Worm (Caenorhabditis elegans) whole organism, L1 larva: ENCODE results near the gene R02D3.8.
A peak's percentile ranks its signal among the peaks of the same experiment; 100 is the strongest.

Experiments used
- C04F5.9 ChIP-seq: sonication (generic microtip); optimal IDR thresholded peaks from 2 replicates; lab custom pipeline; 2016; ENCODE audit warnings: missing genetic modification characterization, missing compliant biosample characterization
- F16B12.6 ChIP-seq: fragments of 150-350 bp; optimal IDR thresholded peaks from 2 replicates; lab custom pipeline; 2014; ENCODE audit warnings: missing biosample characterization, missing genetic modification characterization
- Y116A8C.19 ChIP-seq: sonication (generic microtip); optimal IDR thresholded peaks from 2 replicates; lab custom pipeline; 2016; ENCODE audit warnings: missing compliant biosample characterization, missing genetic modification characterization, borderline replicate concordance
- alr-1 ChIP-seq: fragments of 200-800 bp; sonication (Bioruptor generic); optimal IDR thresholded peaks from 2 replicates; lab custom pipeline; 2018; ENCODE audit warnings: borderline replicate concordance, mild to moderate bottlenecking, missing genetic modification characterization, missing compliant biosample characterization
- aly-2 ChIP-seq: fragments of 150-350 bp; optimal IDR thresholded peaks from 2 replicates; lab custom pipeline; 2014; ENCODE audit warnings: missing biosample characterization, missing genetic modification characterization
- ama-1 ChIP-seq: fragments of 150-350 bp; optimal IDR thresholded peaks from 2 replicates; lab custom pipeline; 2014
- ceh-63 ChIP-seq: fragments of 200-800 bp; sonication (Bioruptor generic); optimal IDR thresholded peaks from 2 replicates; lab custom pipeline; 2018; ENCODE audit warnings: mild to moderate bottlenecking, missing genetic modification characterization, missing compliant biosample characterization
- ceh-88 ChIP-seq: fragments of 200-800 bp; sonication (Bioruptor generic); IDR thresholded peaks from 2 replicates; pipeline ENCODE4 v1.3.6; 2022; ENCODE audit warnings: missing genetic modification characterization, missing compliant biosample characterization
- ceh-90 ChIP-seq: sonication (generic microtip); optimal IDR thresholded peaks from 2 replicates; lab custom pipeline; 2016; ENCODE audit warnings: missing genetic modification characterization, missing compliant biosample characterization
- dpl-1 ChIP-seq, 3 experiments: fragments of 150-350 bp in 2 of 3; sonication (generic microtip) in 1 of 3; optimal IDR thresholded peaks; 2 replicates each; lab custom pipeline; 2014 to 2017; ENCODE audit warnings: missing biosample characterization in 3 of 3, missing genetic modification characterization in 3 of 3, missing genetic modification reagents in 3 of 3
- dsc-1 ChIP-seq: sonication (generic microtip); optimal IDR thresholded peaks from 2 replicates; lab custom pipeline; 2016; ENCODE audit warnings: mild to moderate bottlenecking, missing genetic modification characterization, missing compliant biosample characterization
- efl-3 ChIP-seq: fragments of 200-800 bp; sonication (Bioruptor generic); optimal IDR thresholded peaks from 2 replicates; lab custom pipeline; 2018; ENCODE audit warnings: mild to moderate bottlenecking, missing genetic modification characterization, missing compliant biosample characterization
- egl-13 ChIP-seq: sonication (generic microtip); optimal IDR thresholded peaks from 2 replicates; lab custom pipeline; 2016; ENCODE audit warnings: missing genotype, missing genetic modification reagents, missing genetic modification characterization, missing compliant biosample characterization
- egl-27 ChIP-seq, 2 experiments: fragments of 150-350 bp in 1 of 2; sonication (generic microtip); optimal IDR thresholded peaks; 3 replicates each; lab custom pipeline; 2017 to 2018; ENCODE audit warnings: missing biosample characterization in 2 of 2, missing genetic modification characterization in 2 of 2, missing genetic modification reagents in 2 of 2
- elt-3 ChIP-seq, 6 experiments: fragments of 150-350 bp in 1 of 6; sonication (generic microtip); optimal IDR thresholded peaks; 2 replicates each; lab custom pipeline; 2017 to 2018; ENCODE audit warnings: missing biosample characterization in 6 of 6, missing genetic modification characterization in 6 of 6, inconsistent platforms in 1 of 6
- ets-5 ChIP-seq: fragments of 200-800 bp; sonication (Bioruptor generic); IDR thresholded peaks from 2 replicates; pipeline ENCODE4 v1.3.6; 2022; ENCODE audit warnings: missing genetic modification characterization, missing compliant biosample characterization
- fkh-10 ChIP-seq: sonication (generic microtip); optimal IDR thresholded peaks from 2 replicates; lab custom pipeline; 2017; ENCODE audit warnings: missing biosample characterization, missing genetic modification reagents, missing genetic modification characterization
- fkh-4 ChIP-seq: sonication (generic microtip); optimal IDR thresholded peaks from 2 replicates; lab custom pipeline; 2016; ENCODE audit warnings: missing compliant biosample characterization, missing genetic modification characterization, borderline replicate concordance
- fkh-8 ChIP-seq: sonication (generic microtip); optimal IDR thresholded peaks from 2 replicates; lab custom pipeline; 2016; ENCODE audit warnings: mild to moderate bottlenecking, missing genetic modification characterization, missing compliant biosample characterization
- grh-1 ChIP-seq: fragments of 200-800 bp; sonication (Bioruptor generic); IDR thresholded peaks from 2 replicates; pipeline ENCODE4 v1.3.6; 2022; ENCODE audit warnings: missing genetic modification reagents, missing genetic modification characterization, missing compliant biosample characterization
- hlh-17 ChIP-seq: fragments of 200-800 bp; sonication (Bioruptor generic); optimal IDR thresholded peaks from 2 replicates; lab custom pipeline; 2018; ENCODE audit warnings: missing genetic modification characterization, mild to moderate bottlenecking, missing compliant biosample characterization, moderate library complexity, borderline replicate concordance
- hlh-4 ChIP-seq: sonication (generic microtip); optimal IDR thresholded peaks from 2 replicates; lab custom pipeline; 2016; ENCODE audit warnings: mild to moderate bottlenecking, missing genetic modification characterization, missing compliant biosample characterization
- hpl-2 ChIP-seq: fragments of 150-350 bp; optimal IDR thresholded peaks from 2 replicates; lab custom pipeline; 2014; ENCODE audit warnings: missing biosample characterization, missing genetic modification reagents, missing genetic modification characterization
- irx-1 ChIP-seq: sonication (generic microtip); optimal IDR thresholded peaks from 2 replicates; lab custom pipeline; 2016; ENCODE audit warnings: missing genetic modification characterization, missing compliant biosample characterization
- jun-1 ChIP-seq: fragments of 150-350 bp; optimal IDR thresholded peaks from 2 replicates; lab custom pipeline; 2014; ENCODE audit warnings: missing biosample characterization, missing genetic modification reagents, missing genetic modification characterization
- lin-13 ChIP-seq: fragments of 150-350 bp; optimal IDR thresholded peaks from 2 replicates; lab custom pipeline; 2014; ENCODE audit warnings: missing biosample characterization, missing genetic modification reagents, missing genetic modification characterization
- lin-14 ChIP-seq: fragments of 200-800 bp; sonication (Bioruptor generic); optimal IDR thresholded peaks from 2 replicates; lab custom pipeline; 2018; ENCODE audit warnings: mild to moderate bottlenecking, missing genetic modification characterization, moderate library complexity, missing compliant biosample characterization
- lir-3 ChIP-seq: sonication (generic microtip); optimal IDR thresholded peaks from 2 replicates; lab custom pipeline; 2016; ENCODE audit warnings: mild to moderate bottlenecking, missing genetic modification characterization, moderate library complexity, missing compliant biosample characterization; ENCODE audit not compliant: poor library complexity
- lsy-2 ChIP-seq, 2 experiments: fragments of 150-350 bp; optimal IDR thresholded peaks; 2 replicates each; lab custom pipeline; 2014; ENCODE audit warnings: missing biosample characterization in 2 of 2, missing genetic modification characterization in 2 of 2
- mef-2 ChIP-seq: fragments of 150-350 bp; optimal IDR thresholded peaks from 2 replicates; lab custom pipeline; 2014; ENCODE audit warnings: missing biosample characterization, missing genetic modification characterization
- nhr-11 ChIP-seq: fragments of 150-350 bp; optimal IDR thresholded peaks from 2 replicates; lab custom pipeline; 2014; ENCODE audit warnings: missing biosample characterization, missing genetic modification characterization
- nhr-19 ChIP-seq: fragments of 200-800 bp; sonication (Bioruptor generic); conservative IDR thresholded peaks from 2 replicates; pipeline ENCODE4 v1.3.6; 2022; ENCODE audit warnings: missing genetic modification characterization, missing compliant biosample characterization
- nhr-20 ChIP-seq: sonication (generic microtip); optimal IDR thresholded peaks from 2 replicates; lab custom pipeline; 2016; ENCODE audit warnings: mild to moderate bottlenecking, missing genetic modification characterization, missing compliant biosample characterization
- nhr-28 ChIP-seq: fragments of 150-350 bp; optimal IDR thresholded peaks from 2 replicates; lab custom pipeline; 2014; ENCODE audit warnings: missing biosample characterization, missing genetic modification characterization
- nhr-77 ChIP-seq: fragments of 150-350 bp; optimal IDR thresholded peaks from 2 replicates; lab custom pipeline; 2014; ENCODE audit warnings: missing biosample characterization, missing genetic modification characterization
- nhr-90 ChIP-seq: sonication (generic microtip); optimal IDR thresholded peaks from 2 replicates; lab custom pipeline; 2016; ENCODE audit warnings: mild to moderate bottlenecking, missing genetic modification characterization, missing compliant biosample characterization; ENCODE audit not compliant: poor library complexity
- pax-3 ChIP-seq: fragments of 200-800 bp; sonication (Bioruptor generic); optimal IDR thresholded peaks from 2 replicates; lab custom pipeline; 2018; ENCODE audit warnings: mild to moderate bottlenecking, missing genetic modification characterization, moderate library complexity, missing compliant biosample characterization
- pqm-1 ChIP-seq: sonication (generic microtip); optimal IDR thresholded peaks from 3 replicates; lab custom pipeline; 2017; ENCODE audit warnings: missing biosample characterization, missing genetic modification characterization
- rnt-1 ChIP-seq: sonication (generic microtip); optimal IDR thresholded peaks from 2 replicates; lab custom pipeline; 2016; ENCODE audit warnings: mild to moderate bottlenecking, missing genetic modification characterization, moderate library complexity, missing compliant biosample characterization
- snpc-4 ChIP-seq: fragments of 150-350 bp; optimal IDR thresholded peaks from 2 replicates; lab custom pipeline; 2014; ENCODE audit warnings: missing biosample characterization, missing genetic modification characterization
- snu-23 ChIP-seq: sonication (generic microtip); optimal IDR thresholded peaks from 2 replicates; lab custom pipeline; 2016; ENCODE audit warnings: missing genetic modification characterization, missing compliant biosample characterization
- sptf-1 ChIP-seq: fragments of 150-350 bp; optimal IDR thresholded peaks from 2 replicates; lab custom pipeline; 2014; ENCODE audit warnings: missing biosample characterization, missing genetic modification characterization
- swsn-7 ChIP-seq: sonication (generic microtip); optimal IDR thresholded peaks from 2 replicates; lab custom pipeline; 2016; ENCODE audit warnings: missing genetic modification characterization, missing compliant biosample characterization
- tlp-1 ChIP-seq: fragments of 150-350 bp; optimal IDR thresholded peaks from 2 replicates; lab custom pipeline; 2014; ENCODE audit warnings: missing biosample characterization, missing genetic modification characterization
- unc-130 ChIP-seq: fragments of 150-350 bp; optimal IDR thresholded peaks from 2 replicates; lab custom pipeline; 2017; ENCODE audit warnings: missing biosample characterization, missing genetic modification characterization, inconsistent platforms
- unc-30 ChIP-seq: sonication (generic microtip); optimal IDR thresholded peaks from 2 replicates; lab custom pipeline; 2017; ENCODE audit warnings: missing biosample characterization, missing genetic modification characterization
- unc-86 ChIP-seq: sonication (generic microtip); optimal IDR thresholded peaks from 2 replicates; lab custom pipeline; 2016; ENCODE audit warnings: missing genetic modification characterization, missing compliant biosample characterization
- vab-15 ChIP-seq: sonication (generic microtip); optimal IDR thresholded peaks from 2 replicates; lab custom pipeline; 2017; ENCODE audit warnings: missing genotype, mild to moderate bottlenecking, missing genetic modification characterization, missing compliant biosample characterization

Gene R02D3.8

DNA sequence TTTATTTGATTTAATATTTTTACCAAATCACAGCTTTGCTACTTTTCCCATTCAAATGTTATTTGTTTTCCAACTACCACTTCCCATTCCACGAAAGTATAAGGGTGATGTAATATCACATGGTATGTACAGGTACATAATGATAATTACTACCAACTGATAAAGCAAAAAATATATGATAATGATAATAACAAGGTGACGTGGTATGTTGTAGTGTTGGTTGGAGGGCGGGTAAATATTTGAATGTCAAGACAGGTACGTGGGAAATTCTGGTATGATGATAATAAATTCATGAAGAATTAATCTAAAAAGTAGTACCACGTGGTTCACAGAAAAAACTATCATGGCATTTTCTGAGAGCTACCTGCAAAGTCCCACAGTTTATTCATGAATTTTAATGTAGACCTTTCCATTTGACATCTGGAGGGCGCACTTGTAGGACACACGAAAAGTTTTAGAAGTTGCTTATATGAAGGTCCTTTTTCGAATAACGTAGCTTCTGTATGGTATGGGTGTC lies 34.9 kb upstream of the R02D3.8 start (continued):
- peak; percentile 20 for TF ChIP-seq ama-1 (lab: Kevin White, UChicago)
- no peak for TF ChIP-seq egl-27 (tag; optimal IDR thresholded peaks at IDR 0.05; lab: Kevin White, UChicago)
- no peak for TF ChIP-seq mef-2 (tag; lab: Kevin White, UChicago)
- no peak for TF ChIP-seq hlh-17
- TF ChIP-seq lsy-2 (tag; optimal IDR thresholded peaks at IDR 0.05; lab: Kevin White, UChicago), result no peak
- TF ChIP-seq snu-23 (GFP tag; lab: Kevin White, UChicago), result peak; percentile 48
- no peak for TF ChIP-seq hlh-4 (tag; lab: Kevin White, UChicago)
- no peak for TF ChIP-seq nhr-11 (tag; lab: Kevin White, UChicago)
- no peak for TF ChIP-seq swsn-7
- no peak for TF ChIP-seq dsc-1 (tag; lab: Kevin White, UChicago)
- TF ChIP-seq C04F5.9 (tag; lab: Kevin White, UChicago), result no peak
- no peak for TF ChIP-seq irx-1 (tag; lab: Kevin White, UChicago)
- TF ChIP-seq snpc-4 (tag; lab: Kevin White, UChicago), result no peak
- no peak for TF ChIP-seq alr-1
- no peak for TF ChIP-seq nhr-28 (tag; lab: Kevin White, UChicago)
- TF ChIP-seq nhr-90, result peak; percentile 78
- TF ChIP-seq tlp-1, result no peak
- no peak for TF ChIP-seq unc-30 (tag; lab: Kevin White, UChicago)
- TF ChIP-seq egl-13 (tag; lab: Kevin White, UChicago), result no peak
- TF ChIP-seq elt-3 (tag; optimal IDR thresholded peaks at IDR 0.05; lab: Kevin White, UChicago), result no peak
- TF ChIP-seq F16B12.6 (tag; lab: Kevin White, UChicago), result no peak
- TF ChIP-seq fkh-4 (tag; lab: Kevin White, UChicago), result no peak
- no peak for TF ChIP-seq efl-3 (GFP tag; lab: Kevin White, UChicago)
- peak; percentile 96 for TF ChIP-seq pqm-1 (tag; lab: Kevin White, UChicago)
- no peak for TF ChIP-seq unc-86 (tag; lab: Kevin White, UChicago)
- no peak for TF ChIP-seq aly-2
- TF ChIP-seq lin-13 (GFP tag; lab: Kevin White, UChicago), result no peak
- no peak for TF ChIP-seq fkh-8 (tag; lab: Kevin White, UChicago)
- peak; percentile 76 for TF ChIP-seq jun-1 (tag; lab: Kevin White, UChicago)
- no peak for TF ChIP-seq dpl-1 (GFP tag; optimal IDR thresholded peaks at IDR 0.05; lab: Kevin White, UChicago)
- TF ChIP-seq sptf-1 (tag; lab: Kevin White, UChicago), result no peak
- no peak for TF ChIP-seq vab-15
- no peak for TF ChIP-seq nhr-77 (tag; lab: Kevin White, UChicago)
- TF ChIP-seq rnt-1 (tag; lab: Kevin White, UChicago), result no peak
- TF ChIP-seq pax-3, result no peak
- no peak for TF ChIP-seq ceh-63 (GFP tag; lab: Kevin White, UChicago)
- no peak for TF ChIP-seq ets-5 (GFP tag; lab: Robert Waterston, UW)
- TF ChIP-seq unc-130 (tag; lab: Kevin White, UChicago), result no peak
- no peak for TF ChIP-seq grh-1
- TF ChIP-seq ceh-88, result no peak
- TF ChIP-seq ceh-90 (tag; lab: Kevin White, UChicago), result no peak
- TF ChIP-seq nhr-19, result peak; percentile 28; the same call in 1 of the 2 replicates
- peak; percentile 49 for TF ChIP-seq nhr-20 (tag; lab: Kevin White, UChicago)
- TF ChIP-seq fkh-10 (GFP tag; lab: Kevin White, UChicago), result no peak
- no peak for TF ChIP-seq Y116A8C.19
- TF ChIP-seq lin-14 (GFP tag; lab: Kevin White, UChicago), result no peak
- TF ChIP-seq lir-3, result peak; percentile 23
- peak; percentile 25 for TF ChIP-seq hpl-2 (GFP tag; lab: Kevin White, UChicago)
- TF ChIP-seq, all 84 proteins: peak for 16
